Fruit fly (Drosophila melanogaster): ENCODE measurements around the gene cype.
A peak's percentile ranks its signal among the peaks of the same experiment; 100 is the strongest.

cype gene

DNA sequence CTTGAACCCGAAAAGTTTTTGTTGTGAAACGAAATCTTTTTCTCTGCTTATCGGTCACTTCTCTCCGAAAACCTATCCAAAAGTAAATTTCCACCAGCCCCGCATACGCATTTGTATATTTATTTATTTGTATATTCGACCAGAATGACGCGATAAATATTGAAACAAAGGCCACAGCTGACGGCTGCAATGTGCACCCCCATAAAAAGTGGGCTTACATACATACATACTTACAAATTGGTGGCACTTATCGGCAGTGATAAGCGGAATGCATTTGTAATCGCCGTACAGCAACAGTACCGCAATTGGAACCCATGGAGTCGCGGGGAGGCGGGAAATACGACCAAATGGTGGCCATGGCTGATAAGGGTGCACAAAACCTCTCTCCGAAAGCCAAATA lies 35.8 kb upstream of the cype start:
- TF ChIP-seq Met (GFP tag; optimal IDR thresholded peaks at IDR 0.05) (peak; percentile 21), fd59A (GFP tag; optimal IDR thresholded peaks at IDR 0.05) (no peak), ss (GFP tag; optimal IDR thresholded peaks at IDR 0.05) (no peak), svp (GFP tag) (peak; percentile 93), Sox14 (GFP tag; optimal IDR thresholded peaks at IDR 0.05) (peak; percentile 64), fkh (GFP tag; optimal IDR thresholded peaks at IDR 0.05) (peak; percentile 58), CG11762 (GFP tag; optimal IDR thresholded peaks at IDR 0.05; ENCODE audit: insufficient read depth) (no peak), Eip93F (GFP tag; optimal IDR thresholded peaks at IDR 0.05) (peak; percentile 75)

dm6 chr2L:5291869-5292642 lies 35.0 kb upstream of the cype start:
- TF ChIP-seq CG15336 (GFP tag; IDR thresholded peaks at IDR 0.05) = no peak
- TF ChIP-seq CG6854 (GFP tag; optimal IDR thresholded peaks at IDR 0.05) = no peak
- no peak for TF ChIP-seq CG16779 (tag; optimal IDR thresholded peaks at IDR 0.05)
- peak; percentile 20 for TF ChIP-seq Eip75B (GFP tag; optimal IDR thresholded peaks at IDR 0.05)
- no peak for TF ChIP-seq CG3919 (GFP tag; optimal IDR thresholded peaks at IDR 0.05)
- TF ChIP-seq pdm3 (GFP tag; optimal IDR thresholded peaks at IDR 0.05) = no peak
- no peak for TF ChIP-seq CG11294 (GFP tag; IDR thresholded peaks at IDR 0.05)
- TF ChIP-seq Eip93F (GFP tag; optimal IDR thresholded peaks at IDR 0.05) = no peak
- TF ChIP-seq topi (GFP tag; optimal IDR thresholded peaks at IDR 0.05) = no peak
- no peak for TF ChIP-seq CG8319 (GFP tag; optimal IDR thresholded peaks at IDR 0.05)
- no peak for TF ChIP-seq CG7368 (GFP tag; optimal IDR thresholded peaks at IDR 0.05)
- TF ChIP-seq CG11762 (GFP tag; optimal IDR thresholded peaks at IDR 0.05; ENCODE audit: insufficient read depth) = no peak
- no peak for TF ChIP-seq Hr38 (GFP tag; optimal IDR thresholded peaks at IDR 0.05)
- TF ChIP-seq vri (GFP tag; optimal IDR thresholded peaks at IDR 0.05) = no peak
- no peak for TF ChIP-seq CG11902 (GFP tag; optimal IDR thresholded peaks at IDR 0.05)
- no peak for TF ChIP-seq Hr4 (GFP tag; optimal IDR thresholded peaks at IDR 0.05)
- TF ChIP-seq achi (GFP tag; optimal IDR thresholded peaks at IDR 0.05) = no peak
- TF ChIP-seq acj6 (GFP tag; optimal IDR thresholded peaks at IDR 0.05) = no peak
- peak; percentile 20 for TF ChIP-seq CG6808 (GFP tag; optimal IDR thresholded peaks at IDR 0.05)
- no peak for TF ChIP-seq spab (GFP tag; optimal IDR thresholded peaks at IDR 0.05)
- TF ChIP-seq CG31627 (GFP tag; optimal IDR thresholded peaks at IDR 0.05) = no peak
- no peak for TF ChIP-seq cyc (GFP tag; optimal IDR thresholded peaks at IDR 0.05)
- no peak for TF ChIP-seq fd85E (GFP tag; optimal IDR thresholded peaks at IDR 0.05)
- no peak for TF ChIP-seq Gug (GFP tag; IDR thresholded peaks at IDR 0.05)
- TF ChIP-seq Ets96B (tag; optimal IDR thresholded peaks at IDR 0.05) = peak; percentile 21
- peak; percentile 68 for TF ChIP-seq Hr39 (GFP tag; optimal IDR thresholded peaks at IDR 0.05)
- TF ChIP-seq CG1621 (tag; optimal IDR thresholded peaks at IDR 0.05) = peak; percentile 34
- TF ChIP-seq ss (GFP tag; optimal IDR thresholded peaks at IDR 0.05) = peak; percentile 30 to 33
- TF ChIP-seq CG8632 (GFP tag; optimal IDR thresholded peaks at IDR 0.05) = no peak
- no peak for TF ChIP-seq net (GFP tag; optimal IDR thresholded peaks at IDR 0.05)
- TF ChIP-seq Sox14 (GFP tag; optimal IDR thresholded peaks at IDR 0.05) = peak; percentile 40
- no peak for TF ChIP-seq CG6276 (GFP tag; optimal IDR thresholded peaks at IDR 0.05)
- TF ChIP-seq CG3032 (tag; optimal IDR thresholded peaks at IDR 0.05) = peak; percentile 34
- TF ChIP-seq CG32006 (GFP tag; optimal IDR thresholded peaks at IDR 0.05) = no peak
- TF ChIP-seq salr (GFP tag; optimal IDR thresholded peaks at IDR 0.05) = peak in 1 of 2 experiments; percentile 17
- TF ChIP-seq CG10669 (GFP tag; optimal IDR thresholded peaks at IDR 0.05) = peak; percentile 8
- no peak for TF ChIP-seq CG9139 (GFP tag; optimal IDR thresholded peaks at IDR 0.05)
- peak; percentile 35; the same call in 2 of the 3 replicates for TF ChIP-seq CG6163 (GFP tag; IDR thresholded peaks at IDR 0.05)
- no peak for TF ChIP-seq fkh (GFP tag; optimal IDR thresholded peaks at IDR 0.05)
- no peak for TF ChIP-seq dac (GFP tag; optimal IDR thresholded peaks at IDR 0.05)
- TF ChIP-seq svp (GFP tag) = no peak
- no peak for TF ChIP-seq Blimp-1 (GFP tag; optimal IDR thresholded peaks at IDR 0.05)
- no peak for TF ChIP-seq fd59A (GFP tag; optimal IDR thresholded peaks at IDR 0.05)
- no peak for TF ChIP-seq Smox (GFP tag; optimal IDR thresholded peaks at IDR 0.05)
- TF ChIP-seq CG34406 (GFP tag; optimal IDR thresholded peaks at IDR 0.05) = no peak
- TF ChIP-seq Sox15 (GFP tag; optimal IDR thresholded peaks at IDR 0.05) = no peak
- TF ChIP-seq Sox102F (GFP tag; optimal IDR thresholded peaks at IDR 0.05) = no peak
